Worm (Caenorhabditis elegans) whole organism, L1 larva: ENCODE measurements around the gene ZK177.11.
A peak's percentile ranks its signal among the peaks of the same experiment; 100 is the strongest.

ENCODE experiments used
- C16A3.4 ChIP-seq: fragments of 150-350 bp; optimal IDR thresholded peaks from 2 replicates; lab custom pipeline; 2014; ENCODE audit warnings: missing biosample characterization, missing genetic modification characterization
- C34B4.2 ChIP-seq: sonication (generic microtip); optimal IDR thresholded peaks from 2 replicates; lab custom pipeline; 2017; ENCODE audit warnings: mild to moderate bottlenecking, missing genetic modification characterization, missing compliant biosample characterization
- Y116A8C.19 ChIP-seq: sonication (generic microtip); optimal IDR thresholded peaks from 2 replicates; lab custom pipeline; 2016; ENCODE audit warnings: missing compliant biosample characterization, missing genetic modification characterization, borderline replicate concordance
- aha-1 ChIP-seq: fragments of 150-350 bp; optimal IDR thresholded peaks from 2 replicates; lab custom pipeline; 2014; ENCODE audit warnings: missing biosample characterization, missing genetic modification characterization
- aly-2 ChIP-seq: fragments of 150-350 bp; optimal IDR thresholded peaks from 2 replicates; lab custom pipeline; 2014; ENCODE audit warnings: missing biosample characterization, missing genetic modification characterization
- blmp-1 ChIP-seq: fragments of 150-350 bp; optimal IDR thresholded peaks from 2 replicates; lab custom pipeline; 2014; ENCODE audit warnings: missing biosample characterization, missing genetic modification characterization
- ceh-63 ChIP-seq: fragments of 200-800 bp; sonication (Bioruptor generic); optimal IDR thresholded peaks from 2 replicates; lab custom pipeline; 2018; ENCODE audit warnings: mild to moderate bottlenecking, missing genetic modification characterization, missing compliant biosample characterization
- ceh-8 ChIP-seq: fragments of 200-800 bp; sonication (Bioruptor generic); optimal IDR thresholded peaks from 2 replicates; lab custom pipeline; 2018; ENCODE audit warnings: mild to moderate bottlenecking, missing genetic modification characterization, moderate library complexity, missing compliant biosample characterization
- ceh-82 ChIP-seq, 3 experiments: fragments of 150-350 bp in 1 of 3; sonication (generic microtip) in 2 of 3; optimal IDR thresholded peaks; 2 replicates each; lab custom pipeline; 2014 to 2017; ENCODE audit warnings: missing biosample characterization in 3 of 3, missing genetic modification characterization in 3 of 3
- dsc-1 ChIP-seq: sonication (generic microtip); optimal IDR thresholded peaks from 2 replicates; lab custom pipeline; 2016; ENCODE audit warnings: mild to moderate bottlenecking, missing genetic modification characterization, missing compliant biosample characterization
- efl-1 ChIP-seq, 4 experiments: fragments of 150-350 bp; optimal IDR thresholded peaks in 3 of 4; peaks in 1 of 4; 1 replicate in 1 of 4; 2 replicates in 3 of 4; lab custom pipeline; 2014; ENCODE audit warnings: missing biosample characterization in 2 of 4, missing genetic modification characterization in 2 of 4, missing genetic modification reagents in 2 of 4
- efl-3 ChIP-seq: fragments of 200-800 bp; sonication (Bioruptor generic); optimal IDR thresholded peaks from 2 replicates; lab custom pipeline; 2018; ENCODE audit warnings: mild to moderate bottlenecking, missing genetic modification characterization, missing compliant biosample characterization
- egl-13 ChIP-seq: sonication (generic microtip); optimal IDR thresholded peaks from 2 replicates; lab custom pipeline; 2016; ENCODE audit warnings: missing genotype, missing genetic modification reagents, missing genetic modification characterization, missing compliant biosample characterization
- egl-27 ChIP-seq, 2 experiments: fragments of 150-350 bp in 1 of 2; sonication (generic microtip); optimal IDR thresholded peaks; 3 replicates each; lab custom pipeline; 2017 to 2018; ENCODE audit warnings: missing biosample characterization in 2 of 2, missing genetic modification characterization in 2 of 2, missing genetic modification reagents in 2 of 2
- elt-2 ChIP-seq: sonication (generic microtip); optimal IDR thresholded peaks from 2 replicates; lab custom pipeline; 2016; ENCODE audit warnings: missing genetic modification characterization, mild to moderate bottlenecking, inconsistent platforms, missing compliant biosample characterization, missing genetic modification reagents
- elt-3 ChIP-seq, 6 experiments: fragments of 150-350 bp in 1 of 6; sonication (generic microtip); optimal IDR thresholded peaks; 2 replicates each; lab custom pipeline; 2017 to 2018; ENCODE audit warnings: missing biosample characterization in 6 of 6, missing genetic modification characterization in 6 of 6, inconsistent platforms in 1 of 6
- ets-5 ChIP-seq: fragments of 200-800 bp; sonication (Bioruptor generic); IDR thresholded peaks from 2 replicates; pipeline ENCODE4 v1.3.6; 2022; ENCODE audit warnings: missing genetic modification characterization, missing compliant biosample characterization
- jun-1 ChIP-seq: fragments of 150-350 bp; optimal IDR thresholded peaks from 2 replicates; lab custom pipeline; 2014; ENCODE audit warnings: missing biosample characterization, missing genetic modification reagents, missing genetic modification characterization
- lin-13 ChIP-seq: fragments of 150-350 bp; optimal IDR thresholded peaks from 2 replicates; lab custom pipeline; 2014; ENCODE audit warnings: missing biosample characterization, missing genetic modification reagents, missing genetic modification characterization
- lin-15B ChIP-seq: fragments of 150-350 bp; sonication (generic microtip); optimal IDR thresholded peaks from 3 replicates; lab custom pipeline; 2014; ENCODE audit warnings: missing biosample characterization, missing genetic modification characterization
- lin-35 ChIP-seq, 2 experiments: fragments of 150-350 bp; optimal IDR thresholded peaks; 2 replicates each; lab custom pipeline; 2014; ENCODE audit warnings: missing biosample characterization in 2 of 2, missing genetic modification characterization in 2 of 2, missing genetic modification reagents in 2 of 2
- lin-39 ChIP-seq: fragments of 150-350 bp; optimal IDR thresholded peaks from 2 replicates; lab custom pipeline; 2014; ENCODE audit warnings: missing biosample characterization, missing genetic modification reagents, missing genetic modification characterization
- lir-3 ChIP-seq: sonication (generic microtip); optimal IDR thresholded peaks from 2 replicates; lab custom pipeline; 2016; ENCODE audit warnings: mild to moderate bottlenecking, missing genetic modification characterization, moderate library complexity, missing compliant biosample characterization; ENCODE audit not compliant: poor library complexity
- mab-9 ChIP-seq: fragments of 200-800 bp; sonication (Bioruptor generic); IDR thresholded peaks from 2 replicates; pipeline ENCODE4 v1.3.6; 2022; ENCODE audit warnings: missing genetic modification reagents, missing genetic modification characterization, missing compliant biosample characterization
- mef-2 ChIP-seq: fragments of 150-350 bp; optimal IDR thresholded peaks from 2 replicates; lab custom pipeline; 2014; ENCODE audit warnings: missing biosample characterization, missing genetic modification characterization
- nhr-11 ChIP-seq: fragments of 150-350 bp; optimal IDR thresholded peaks from 2 replicates; lab custom pipeline; 2014; ENCODE audit warnings: missing biosample characterization, missing genetic modification characterization
- nhr-19 ChIP-seq: fragments of 200-800 bp; sonication (Bioruptor generic); conservative IDR thresholded peaks from 2 replicates; pipeline ENCODE4 v1.3.6; 2022; ENCODE audit warnings: missing genetic modification characterization, missing compliant biosample characterization
- nhr-47 ChIP-seq: sonication (generic microtip); optimal IDR thresholded peaks from 2 replicates; lab custom pipeline; 2016; ENCODE audit warnings: mild to moderate bottlenecking, missing genetic modification characterization, moderate library complexity, missing compliant biosample characterization
- nhr-76 ChIP-seq: sonication (generic microtip); optimal IDR thresholded peaks from 2 replicates; lab custom pipeline; 2017; ENCODE audit warnings: missing biosample characterization, missing genetic modification characterization
- nhr-90 ChIP-seq: sonication (generic microtip); optimal IDR thresholded peaks from 2 replicates; lab custom pipeline; 2016; ENCODE audit warnings: mild to moderate bottlenecking, missing genetic modification characterization, missing compliant biosample characterization; ENCODE audit not compliant: poor library complexity
- pqm-1 ChIP-seq: sonication (generic microtip); optimal IDR thresholded peaks from 3 replicates; lab custom pipeline; 2017; ENCODE audit warnings: missing biosample characterization, missing genetic modification characterization
- sptf-1 ChIP-seq: fragments of 150-350 bp; optimal IDR thresholded peaks from 2 replicates; lab custom pipeline; 2014; ENCODE audit warnings: missing biosample characterization, missing genetic modification characterization
- tbx-2 ChIP-seq: sonication (generic microtip); optimal IDR thresholded peaks from 2 replicates; lab custom pipeline; 2016; ENCODE audit warnings: missing genetic modification characterization, missing compliant biosample characterization
- tlp-1 ChIP-seq: fragments of 150-350 bp; optimal IDR thresholded peaks from 2 replicates; lab custom pipeline; 2014; ENCODE audit warnings: missing biosample characterization, missing genetic modification characterization
- unc-86 ChIP-seq: sonication (generic microtip); optimal IDR thresholded peaks from 2 replicates; lab custom pipeline; 2016; ENCODE audit warnings: missing genetic modification characterization, missing compliant biosample characterization
- ztf-11 ChIP-seq, 2 experiments: sonication (generic microtip); optimal IDR thresholded peaks; 2 replicates each; lab custom pipeline; 2016 to 2017; ENCODE audit warnings: missing genetic modification characterization in 2 of 2, missing biosample characterization in 1 of 2, missing compliant biosample characterization in 1 of 2

The ZK177.11 gene

DNA sequence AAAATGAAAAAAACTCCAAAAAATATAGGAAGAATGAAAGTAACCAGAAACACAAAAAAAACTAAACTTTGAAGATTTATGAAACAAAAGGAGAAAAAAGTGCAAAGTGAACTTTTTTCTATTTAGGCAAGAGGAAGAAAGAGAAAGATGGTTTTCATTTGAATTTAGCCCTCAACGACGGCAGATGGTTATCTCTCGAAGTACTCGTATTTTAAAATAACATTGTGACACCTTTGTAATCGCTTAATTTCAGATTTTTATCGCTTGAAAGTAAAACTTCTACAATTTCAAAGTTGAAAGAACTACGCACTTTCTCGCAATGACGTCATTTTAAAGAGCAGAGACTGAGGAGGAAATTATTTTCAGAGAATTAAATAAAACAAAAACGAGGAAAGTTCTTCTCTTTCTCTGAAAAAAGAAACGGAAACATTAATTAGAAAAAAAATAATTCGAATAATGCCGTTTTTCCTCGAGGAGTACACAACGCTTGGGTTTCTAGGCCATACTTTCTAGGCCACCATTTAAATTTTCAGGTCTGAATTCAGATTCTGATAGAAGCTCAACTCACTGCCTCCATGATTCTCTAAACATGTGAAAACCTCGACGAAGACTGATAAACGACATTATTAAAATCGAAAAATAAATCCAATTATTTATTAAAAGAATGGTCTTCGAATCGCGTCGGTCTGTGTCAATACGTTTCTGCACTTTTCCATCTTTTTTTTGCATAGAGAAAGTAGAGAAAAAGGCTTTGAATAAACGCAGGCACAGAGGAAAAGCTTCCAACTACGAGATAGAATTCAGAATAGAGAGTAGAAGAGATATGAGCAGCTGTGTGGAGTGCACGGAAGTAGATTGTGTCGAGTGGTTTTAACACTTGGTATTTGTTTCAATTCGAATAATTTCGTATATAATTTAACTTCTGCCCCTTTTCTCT lies 11.1 kb upstream of the ZK177.11 start (continued):
- TF ChIP-seq aha-1, result no peak
- peak; percentile 54 for TF ChIP-seq lir-3
- TF ChIP-seq aly-2 (tag; lab: Kevin White, UChicago), result no peak
- TF ChIP-seq unc-86, result peak; percentile 34
- TF ChIP-seq ceh-8 (GFP tag; lab: Kevin White, UChicago), result no peak
- TF ChIP-seq nhr-19 (GFP tag; lab: Robert Waterston, UW), result no peak; the same call in 1 of the 2 replicates
- no peak for TF ChIP-seq nhr-90 (tag; lab: Kevin White, UChicago)
- no peak for TF ChIP-seq pqm-1 (tag; lab: Kevin White, UChicago)
- TF ChIP-seq egl-27 (tag; optimal IDR thresholded peaks at IDR 0.05; lab: Kevin White, UChicago), result no peak
- no peak for TF ChIP-seq blmp-1 (tag; lab: Kevin White, UChicago)
- TF ChIP-seq mef-2 (tag; lab: Kevin White, UChicago), result no peak
- TF ChIP-seq elt-3 (tag; optimal IDR thresholded peaks at IDR 0.05; lab: Kevin White, UChicago), result no peak
- TF ChIP-seq nhr-47 (tag; lab: Kevin White, UChicago), result peak; percentile 59
- no peak for TF ChIP-seq C34B4.2 (tag; lab: Kevin White, UChicago)
- TF ChIP-seq C16A3.4 (tag; lab: Kevin White, UChicago), result no peak
- TF ChIP-seq nhr-11 (tag; lab: Kevin White, UChicago), result no peak
- no peak for TF ChIP-seq lin-39 (tag; lab: Kevin White, UChicago)
- no peak for TF ChIP-seq lin-15B (tag; lab: Kevin White, UChicago)
- TF ChIP-seq ceh-63 (GFP tag; lab: Kevin White, UChicago), result no peak
- no peak for TF ChIP-seq Y116A8C.19
- no peak for TF ChIP-seq jun-1 (tag; lab: Kevin White, UChicago)
- peak in 1 of 2 experiments; percentile 35 for TF ChIP-seq ztf-11 (tag; optimal IDR thresholded peaks at IDR 0.05; lab: Kevin White, UChicago)
- TF ChIP-seq tlp-1, result no peak
- peak in 1 of 3 experiments; percentile 5 for TF ChIP-seq ceh-82 (tag; optimal IDR thresholded peaks at IDR 0.05; lab: Kevin White, UChicago)
- TF ChIP-seq ets-5 (GFP tag; lab: Robert Waterston, UW), result no peak
- TF ChIP-seq dsc-1 (tag; lab: Kevin White, UChicago), result peak; percentile 55
- TF ChIP-seq nhr-76 (tag; lab: Kevin White, UChicago), result no peak
- peak; percentile 52 for TF ChIP-seq egl-13 (tag; lab: Kevin White, UChicago)
- peak; percentile 37 to 40 for TF ChIP-seq efl-1 (optimal IDR thresholded peaks at IDR 0.05; lab: Kevin White, UChicago)
- peak; percentile 32 to 82 for TF ChIP-seq efl-1 (GFP tag; optimal IDR thresholded peaks at IDR 0.05 in 1 of 2; lab: Kevin White, UChicago)
- TF ChIP-seq tbx-2 (tag; lab: Kevin White, UChicago), result no peak
- TF ChIP-seq mab-9 (GFP tag; lab: Robert Waterston, UW), result no peak
- TF ChIP-seq lin-13 (GFP tag; lab: Kevin White, UChicago), result no peak
- TF ChIP-seq sptf-1 (tag; lab: Kevin White, UChicago), result no peak

DNA sequence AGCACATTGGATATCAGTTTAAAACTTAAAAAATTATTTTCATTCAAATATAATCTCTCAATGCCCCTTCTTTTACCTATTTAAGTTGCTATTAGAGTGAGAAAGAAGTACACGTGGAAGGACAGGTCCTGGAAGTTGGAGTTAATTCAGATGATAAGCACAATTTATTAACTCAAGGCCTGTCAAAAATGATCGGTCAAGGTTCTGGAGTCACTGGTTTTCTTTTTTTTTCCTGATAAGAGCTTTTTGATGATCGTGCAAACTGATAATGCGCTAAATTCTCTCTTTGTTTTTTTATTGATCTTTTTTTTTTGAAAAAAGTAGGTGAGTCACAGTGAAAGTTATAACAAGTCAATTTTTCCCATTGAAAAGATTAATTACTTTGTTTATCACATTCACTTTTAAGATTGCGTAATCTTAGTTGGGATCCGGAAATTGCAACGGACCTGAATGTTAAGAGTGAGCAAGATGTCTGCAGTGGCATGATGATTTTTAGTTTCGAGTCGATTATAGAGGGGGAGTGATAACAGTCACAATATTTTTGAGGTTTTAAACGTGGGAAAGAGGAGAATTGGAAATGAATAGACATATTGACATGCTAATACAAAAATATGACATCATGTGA lies 10.2 kb upstream of the ZK177.11 start:
- TF ChIP-seq efl-1 (optimal IDR thresholded peaks at IDR 0.05; lab: Kevin White, UChicago) (no peak), efl-1 (GFP tag; optimal IDR thresholded peaks at IDR 0.05 in 1 of 2; lab: Kevin White, UChicago) (peak in 1 of 2 experiments; percentile 74), ceh-82 (tag; optimal IDR thresholded peaks at IDR 0.05; lab: Kevin White, UChicago) (no peak), lin-35 (GFP tag; optimal IDR thresholded peaks at IDR 0.05; lab: Kevin White, UChicago) (peak in 1 of 2 experiments; percentile 35), elt-2 (peak; percentile 99), efl-3 (GFP tag; lab: Kevin White, UChicago) (no peak), pqm-1 (tag; lab: Kevin White, UChicago) (peak; percentile 19)
